Worm (Caenorhabditis elegans): ENCODE results near the gene sra-14.

sra-14 gene

ce11 chrII:12921478-12921877, 36.4 kb downstream of the sra-14 start:
- TF ChIP-seq D1046.2 (GFP tag; IDR thresholded peaks at IDR 0.05) (no peak), set-16 (GFP tag; IDR thresholded peaks at IDR 0.05) (no peak), unc-62 (GFP tag; optimal IDR thresholded peaks at IDR 0.05 in 1 of 2) (peak in 1 of 2 experiments; percentile 98), unc-62 (tag; optimal IDR thresholded peaks at IDR 0.05) (no peak), nhr-28 (tag; optimal IDR thresholded peaks at IDR 0.05) (no peak)

ce11 chrII:12923225-12923624, 38.2 kb downstream of the sra-14 start:
- TF ChIP-seq egl-43 (GFP tag; IDR thresholded peaks at IDR 0.05) (no peak), pha-4 (GFP tag; IDR thresholded peaks at IDR 0.05) (no peak), pha-4 (tag; optimal IDR thresholded peaks at IDR 0.05) (no peak), arid-1 (GFP tag; conservative IDR thresholded peaks at IDR 0.05) (peak; percentile 67; the same call in 1 of the 2 replicates), tra-1 (GFP tag; IDR thresholded peaks at IDR 0.05) (no peak), T26A8.4 (GFP tag; IDR thresholded peaks at IDR 0.05) (no peak), lsy-2 (tag; optimal IDR thresholded peaks at IDR 0.05) (no peak), daf-19 (GFP tag; conservative IDR thresholded peaks at IDR 0.05) (no peak), mxl-3 (GFP tag; optimal IDR thresholded peaks at IDR 0.05) (no peak), snpc-1.2 (GFP tag; IDR thresholded peaks at IDR 0.05) (no peak), skn-1 (tag; optimal IDR thresholded peaks at IDR 0.05) (no peak), ZK546.5 (tag; optimal IDR thresholded peaks at IDR 0.05) (no peak), daf-12 (tag; optimal IDR thresholded peaks at IDR 0.05) (no peak), tag-97 (GFP tag; IDR thresholded peaks at IDR 0.05) (no peak), lin-29 (GFP tag; IDR thresholded peaks at IDR 0.05) (no peak), Y48G9A.11 (GFP tag; IDR thresholded peaks at IDR 0.05) (peak; percentile 86), dmd-9 (GFP tag; IDR thresholded peaks at IDR 0.05) (no peak), nhr-42 (GFP tag; IDR thresholded peaks at IDR 0.05) (no peak), nhr-10 (tag; optimal IDR thresholded peaks at IDR 0.05) (no peak), nhr-237 (tag; optimal IDR thresholded peaks at IDR 0.05) (no peak), lin-38 (GFP tag; IDR thresholded peaks at IDR 0.05) (peak; percentile 61)

ce11 chrII:12925551-12925950, 40.5 kb downstream of the sra-14 start, which contains the start of gene F58G1.8:
Gene F58G1.8, minus strand, starts transcription at chrII:12925651.
- no peak for TF ChIP-seq hmg-1.1 (GFP tag; IDR thresholded peaks at IDR 0.05)
- no peak for TF ChIP-seq mes-2 (tag; optimal IDR thresholded peaks at IDR 0.05; ENCODE audit: poor library complexity, severe bottlenecking)
- TF ChIP-seq ztf-7 (tag; optimal IDR thresholded peaks at IDR 0.05), result no peak
- no peak for TF ChIP-seq F37D6.2 (tag; optimal IDR thresholded peaks at IDR 0.05)
- TF ChIP-seq nhr-25 (tag; optimal IDR thresholded peaks at IDR 0.05; ENCODE audit: borderline replicate concordance, insufficient read depth), result no peak
- TF ChIP-seq ceh-20 (GFP tag; IDR thresholded peaks at IDR 0.05), result no peak
- TF ChIP-seq unc-62 (GFP tag; optimal IDR thresholded peaks at IDR 0.05 in 1 of 2), result no peak
- TF ChIP-seq unc-62 (tag; optimal IDR thresholded peaks at IDR 0.05), result no peak
- TF ChIP-seq egl-43 (GFP tag; IDR thresholded peaks at IDR 0.05), result no peak
- TF ChIP-seq mxl-2 (GFP tag; conservative IDR thresholded peaks at IDR 0.05), result no peak
- no peak for TF ChIP-seq daf-19 (GFP tag; conservative IDR thresholded peaks at IDR 0.05)
- TF ChIP-seq saeg-2 (GFP tag; IDR thresholded peaks at IDR 0.05), result no peak
- no peak for TF ChIP-seq lin-15B (tag; optimal IDR thresholded peaks at IDR 0.05)
- no peak for TF ChIP-seq dpl-1 (GFP tag; optimal IDR thresholded peaks at IDR 0.05)
- no peak for TF ChIP-seq daf-12 (tag; optimal IDR thresholded peaks at IDR 0.05)
- TF ChIP-seq ctbp-1 (GFP tag; IDR thresholded peaks at IDR 0.05), result no peak
- no peak for TF ChIP-seq rbr-2 (tag; optimal IDR thresholded peaks at IDR 0.05)
- no peak for TF ChIP-seq R02D3.7 (tag; optimal IDR thresholded peaks at IDR 0.05)

All from whole organism, L4 larva.